Worm (Caenorhabditis elegans) whole organism, late embryonic: Measurements from ENCODE around the gene F46B6.12.

ENCODE experiments used
- ceh-14 ChIP-seq: sonication (generic microtip); optimal IDR thresholded peaks from 2 replicates; lab custom pipeline; 2016; ENCODE audit warnings: missing genotype, missing genetic modification characterization, missing compliant biosample characterization
- pag-3 ChIP-seq: sonication (generic microtip); optimal IDR thresholded peaks from 2 replicates; lab custom pipeline; 2016; ENCODE audit warnings: missing compliant biosample characterization, missing genetic modification characterization, borderline replicate concordance
- sdc-2 ChIP-seq: sonication (generic microtip); optimal IDR thresholded peaks from 2 replicates; lab custom pipeline; 2016; ENCODE audit warnings: missing genotype, missing genetic modification characterization, missing compliant biosample characterization

- TF ChIP-seq ceh-14 (tag; lab: Kevin White, UChicago) (no peak), pag-3 (tag; lab: Kevin White, UChicago) (no peak), sdc-2 (no peak)
These were observed 22.1 kb downstream of the F46B6.12 start for ce11 chrV:9753554-9753953.
